Fruit fly (Drosophila melanogaster): ENCODE data around the gene Sys1.
A peak's percentile ranks its signal among the peaks of the same experiment; 100 is the strongest.

dm6 chr3R:8652731-8653130, at the start of gene Sys1, which contains the start of gene Dhod:
- TF ChIP-seq GATAd (GFP tag; optimal IDR thresholded peaks at IDR 0.05) (peak; percentile 70), Myc (optimal IDR thresholded peaks at IDR 0.05) (no peak), h (GFP tag; optimal IDR thresholded peaks at IDR 0.05) (peak; percentile 91), Dfd (GFP tag; optimal IDR thresholded peaks at IDR 0.05) (no peak), usp (GFP tag; optimal IDR thresholded peaks at IDR 0.05) (no peak), CrebA (GFP tag; optimal IDR thresholded peaks at IDR 0.05; ENCODE audit: borderline replicate concordance) (no peak), jim (GFP tag; optimal IDR thresholded peaks at IDR 0.05) (peak; percentile 75), br (GFP tag; optimal IDR thresholded peaks at IDR 0.05) (peak; percentile 83), Abd-B (GFP tag; optimal IDR thresholded peaks at IDR 0.05) (no peak), pan (optimal IDR thresholded peaks at IDR 0.05) (no peak), sv (GFP tag; optimal IDR thresholded peaks at IDR 0.05) (peak; percentile 64), Jra (GFP tag; optimal IDR thresholded peaks at IDR 0.05) (peak; percentile 93), Mio (GFP tag; optimal IDR thresholded peaks at IDR 0.05) (peak; percentile 47)
